Worm (Caenorhabditis elegans) whole organism, L2 larva: ENCODE results near the gene mccc-1.

Source experiments
- C34F6.9 ChIP-seq: fragments of 150-350 bp; optimal IDR thresholded peaks from 2 replicates; lab custom pipeline; 2014; ENCODE audit warnings: missing biosample characterization, missing genetic modification characterization
- ZK546.5 ChIP-seq: sonication (generic microtip); optimal IDR thresholded peaks from 2 replicates; lab custom pipeline; 2017; ENCODE audit warnings: missing biosample characterization, missing genetic modification characterization
- ama-1 ChIP-seq: fragments of 150-350 bp; optimal IDR thresholded peaks from 2 replicates; lab custom pipeline; 2018; ENCODE audit warnings: inconsistent platforms
- nhr-10 ChIP-seq: sonication (generic microtip); optimal IDR thresholded peaks from 2 replicates; lab custom pipeline; 2017; ENCODE audit warnings: missing biosample characterization, missing genetic modification characterization
- nhr-6 ChIP-seq: fragments of 150-350 bp; optimal IDR thresholded peaks from 2 replicates; lab custom pipeline; 2014; ENCODE audit warnings: missing biosample characterization, missing genetic modification characterization
- nhr-77 ChIP-seq: fragments of 150-350 bp; optimal IDR thresholded peaks from 2 replicates; lab custom pipeline; 2014; ENCODE audit warnings: missing biosample characterization, missing genetic modification characterization
- unc-62 ChIP-seq: fragments of 150-350 bp; optimal IDR thresholded peaks from 2 replicates; lab custom pipeline; 2014; ENCODE audit warnings: missing biosample characterization, missing genetic modification reagents, missing genetic modification characterization
- zag-1 ChIP-seq: fragments of 150-350 bp; optimal IDR thresholded peaks from 2 replicates; lab custom pipeline; 2014; ENCODE audit warnings: missing biosample characterization, missing genetic modification characterization

DNA sequence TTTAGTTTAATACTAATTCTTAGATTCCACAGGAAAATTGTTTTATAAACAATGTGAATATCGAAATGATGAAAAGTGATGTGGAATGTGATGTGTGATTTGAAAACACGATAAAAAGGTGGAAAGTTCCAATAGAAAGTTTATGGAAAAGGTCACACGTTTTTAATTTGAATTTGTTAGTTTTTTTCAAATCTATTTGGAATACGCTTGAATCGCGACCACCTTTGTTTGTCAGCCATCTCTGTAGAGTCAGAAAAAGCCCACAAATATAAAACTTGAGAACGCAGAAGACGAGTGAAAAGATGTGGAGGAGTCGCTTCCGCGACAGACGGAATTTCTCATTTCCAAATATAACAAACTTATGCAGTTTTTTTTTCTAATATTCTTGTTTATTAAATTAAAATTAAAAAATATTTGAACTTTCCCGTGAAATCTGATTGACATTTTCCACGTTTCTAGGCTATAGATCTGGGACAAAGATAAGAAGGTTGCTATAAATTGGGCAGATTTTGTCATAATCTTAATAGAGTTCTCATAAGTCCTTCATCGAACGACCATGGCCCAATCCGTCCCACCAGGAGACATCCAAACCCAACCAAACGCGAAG, 43.3 kb upstream of the mccc-1 start, which contains the start of the genes kin-24 and msp-56:
- no peak for TF ChIP-seq nhr-77 (tag; lab: Kevin White, UChicago)
- TF ChIP-seq nhr-6 (tag; lab: Kevin White, UChicago): no peak
- TF ChIP-seq nhr-10: no peak
- no peak for TF ChIP-seq ama-1 (lab: Kevin White, UChicago)
- no peak for TF ChIP-seq ZK546.5 (tag; lab: Kevin White, UChicago)
- no peak for TF ChIP-seq zag-1 (tag; lab: Kevin White, UChicago)
- no peak for TF ChIP-seq unc-62
- no peak for TF ChIP-seq C34F6.9 (tag; lab: Kevin White, UChicago)
